Fruit fly (Drosophila melanogaster) whole organism, embryonic: ENCODE data around the gene slow.

Experiments
- CG10321 ChIP-seq: fragments of 200-800 bp; sonication (Bioruptor generic); IDR thresholded peaks from 2 replicates; pipeline ENCODE4 v1.3.6; 2022; ENCODE audit warnings: missing biosample characterization, missing genetic modification characterization
- CG11456 ChIP-seq: fragments of 200-800 bp; sonication (Bioruptor generic); IDR thresholded peaks from 3 replicates; pipeline ENCODE4 v1.3.6; 2022; ENCODE audit warnings: missing biosample characterization, missing genetic modification characterization
- CG11723 ChIP-seq: fragments of 200-800 bp; sonication (Bioruptor generic); optimal IDR thresholded peaks from 2 replicates; lab custom pipeline; 2017; ENCODE audit warnings: missing biosample characterization, mild to moderate bottlenecking, missing genetic modification characterization
- CG12104 ChIP-seq: fragments of 200-800 bp; sonication (Bioruptor generic); optimal IDR thresholded peaks from 3 replicates; lab custom pipeline; 2016; ENCODE audit warnings: missing biosample characterization, missing genetic modification characterization
- CG13894 ChIP-seq: fragments of 200-800 bp; sonication (Bioruptor generic); optimal IDR thresholded peaks from 3 replicates; lab custom pipeline; 2018; ENCODE audit warnings: missing biosample characterization, mild to moderate bottlenecking, missing genetic modification characterization, moderate library complexity
- CG14667 ChIP-seq: fragments of 200-800 bp; sonication (Bioruptor generic); IDR thresholded peaks from 2 replicates; pipeline ENCODE4 v1.3.6; 2022; ENCODE audit warnings: missing biosample characterization, missing genetic modification characterization
- CG17328 ChIP-seq: fragments of 200-800 bp; sonication (Bioruptor generic); IDR thresholded peaks from 2 replicates; pipeline ENCODE4 v1.3.6; 2022; ENCODE audit warnings: missing biosample characterization, missing genetic modification characterization
- CG18599 ChIP-seq: fragments of 200-800 bp; sonication (Bioruptor generic); optimal IDR thresholded peaks from 3 replicates; lab custom pipeline; 2017; ENCODE audit warnings: missing biosample characterization, missing genetic modification characterization, mild to moderate bottlenecking, moderate library complexity, missing genetic modification reagents
- CG18764 ChIP-seq: fragments of 200-800 bp; sonication (Bioruptor generic); optimal IDR thresholded peaks from 3 replicates; lab custom pipeline; 2016; ENCODE audit warnings: missing biosample characterization, missing genetic modification characterization
- CG2116 ChIP-seq: fragments of 200-800 bp; sonication (Bioruptor generic); optimal IDR thresholded peaks from 3 replicates; lab custom pipeline; 2018; ENCODE audit warnings: missing biosample characterization, mild to moderate bottlenecking, missing genetic modification characterization
- CG32532 ChIP-seq: fragments of 200-800 bp; sonication (Bioruptor generic); IDR thresholded peaks from 2 replicates; pipeline ENCODE4 v1.3.6; 2022; ENCODE audit warnings: missing biosample characterization, missing genetic modification characterization
- CG34224 ChIP-seq: fragments of 200-800 bp; sonication (Bioruptor generic); IDR thresholded peaks from 3 replicates; pipeline ENCODE4 v1.3.6; 2022; ENCODE audit warnings: missing biosample characterization, missing genetic modification characterization; ENCODE audit not compliant: partially characterized antibody
- CG3726 ChIP-seq: fragments of 200-800 bp; sonication (Bioruptor generic); IDR thresholded peaks from 3 replicates; pipeline ENCODE4, ENCODE4 v1.3.6; 2022; ENCODE audit warnings: missing biosample characterization, missing genetic modification characterization
- CG4328 ChIP-seq: fragments of 200-800 bp; sonication (Bioruptor generic); optimal IDR thresholded peaks from 3 replicates; lab custom pipeline; 2017; ENCODE audit warnings: missing biosample characterization, missing genetic modification reagents, missing genetic modification characterization
- CG43689 ChIP-seq: fragments of 200-800 bp; sonication (Bioruptor generic); IDR thresholded peaks from 2 replicates; pipeline ENCODE4 v1.3.6; 2022; ENCODE audit warnings: missing biosample characterization, missing genetic modification characterization
- CG4424 ChIP-seq: fragments of 200-800 bp; sonication (Bioruptor generic); optimal IDR thresholded peaks from 3 replicates; lab custom pipeline; 2016; ENCODE audit warnings: missing biosample characterization, missing genetic modification characterization
- CG6175 ChIP-seq: fragments of 200-800 bp; sonication (Bioruptor generic); IDR thresholded peaks from 3 replicates; pipeline ENCODE4 v1.3.6; 2022; ENCODE audit warnings: missing biosample characterization, missing genetic modification characterization
- CG6272 ChIP-seq: fragments of 200-800 bp; sonication (Bioruptor generic); IDR thresholded peaks from 2 replicates; pipeline ENCODE4 v1.3.6; 2022; ENCODE audit warnings: missing biosample characterization, missing genetic modification characterization
- Deaf1 ChIP-seq: fragments of 200-800 bp; optimal IDR thresholded peaks from 3 replicates; lab custom pipeline; 2019; ENCODE audit warnings: missing biosample characterization, mild to moderate bottlenecking, missing genetic modification characterization, moderate library complexity
- Doc2 ChIP-seq: fragments of 200-800 bp; sonication (Bioruptor generic); IDR thresholded peaks from 2 replicates; pipeline ENCODE4 v1.3.6; 2022; ENCODE audit warnings: missing biosample characterization, missing genetic modification characterization
- HLHmδ ChIP-seq: fragments of 200-800 bp; sonication (Bioruptor generic); optimal IDR thresholded peaks from 2 replicates; lab custom pipeline; 2018; ENCODE audit warnings: missing biosample characterization, mild to moderate bottlenecking, missing genetic modification characterization, moderate library complexity
- Hr51 ChIP-seq, 2 experiments: fragments of 200-800 bp; sonication (Bioruptor generic); optimal IDR thresholded peaks; 2 replicates in 1 of 2; 3 replicates in 1 of 2; lab custom pipeline; 2016 to 2018; ENCODE audit warnings: missing biosample characterization in 2 of 2, missing genetic modification characterization in 2 of 2, mild to moderate bottlenecking in 1 of 2, moderate library complexity in 1 of 2
- Hsf ChIP-seq: fragments of 200-800 bp; sonication (Bioruptor generic); optimal IDR thresholded peaks from 3 replicates; lab custom pipeline; 2016; ENCODE audit warnings: missing biosample characterization, missing genetic modification characterization
- MTF-1 ChIP-seq: fragments of 200-800 bp; sonication (Bioruptor generic); optimal IDR thresholded peaks from 2 replicates; lab custom pipeline; 2018; ENCODE audit warnings: missing biosample characterization, mild to moderate bottlenecking, missing genetic modification characterization, borderline replicate concordance
- Ravus ChIP-seq: fragments of 200-800 bp; sonication (Bioruptor generic); IDR thresholded peaks from 2 replicates; pipeline ENCODE4 v1.3.6; 2022; ENCODE audit warnings: missing biosample characterization, missing genetic modification characterization
- Sry-δ ChIP-seq: fragments of 200-800 bp; sonication (Bioruptor generic); optimal IDR thresholded peaks from 2 replicates; lab custom pipeline; 2016; ENCODE audit warnings: missing biosample characterization, missing genetic modification characterization
- Trl ChIP-seq, 3 experiments: fragments of >200 bp in 2 of 3; fragments of 200-800 bp in 1 of 3; sonication (Bioruptor generic) in 1 of 3; optimal IDR thresholded peaks; 2 replicates in 1 of 3; 3 replicates in 2 of 3; lab custom pipeline; 2016 to 2017; ENCODE audit warnings: missing biosample characterization in 1 of 3, missing genetic modification characterization in 1 of 3
- ac ChIP-seq: fragments of 200-800 bp; sonication (Bioruptor generic); optimal IDR thresholded peaks from 3 replicates; lab custom pipeline; 2017; ENCODE audit warnings: missing biosample characterization, mild to moderate bottlenecking, missing genetic modification characterization
- cas ChIP-seq: fragments of 200-800 bp; sonication (Bioruptor generic); IDR thresholded peaks from 2 replicates; pipeline ENCODE4 v1.3.6; 2022; ENCODE audit warnings: missing biosample characterization, missing genetic modification characterization
- cato ChIP-seq: fragments of 200-800 bp; sonication (Bioruptor generic); optimal IDR thresholded peaks from 2 replicates; lab custom pipeline; 2016; ENCODE audit warnings: missing biosample characterization, missing genetic modification characterization, borderline replicate concordance
- cg ChIP-seq: fragments of 200-800 bp; sonication (Bioruptor generic); optimal IDR thresholded peaks from 3 replicates; lab custom pipeline; 2019; ENCODE audit warnings: missing biosample characterization, mild to moderate bottlenecking, missing genetic modification characterization, moderate library complexity
- chinmo ChIP-seq: fragments of 200-800 bp; sonication (Bioruptor generic); IDR thresholded peaks from 4 replicates; pipeline ENCODE4 v1.3.6; 2022; ENCODE audit warnings: missing biosample characterization, missing genetic modification characterization; ENCODE audit not compliant: partially characterized antibody
- crol ChIP-seq: fragments of 200-800 bp; sonication (Bioruptor generic); IDR thresholded peaks from 2 replicates; pipeline ENCODE4 v1.3.6; 2022; ENCODE audit warnings: missing biosample characterization, missing genetic modification characterization
- dimm ChIP-seq: fragments of 200-800 bp; sonication (Bioruptor generic); IDR thresholded peaks from 2 replicates; pipeline ENCODE4 v1.3.6; 2022; ENCODE audit warnings: missing biosample characterization, missing genetic modification characterization
- ems ChIP-seq: fragments of 200-800 bp; sonication (Bioruptor generic); optimal IDR thresholded peaks from 3 replicates; lab custom pipeline; 2016; ENCODE audit warnings: missing biosample characterization, missing genetic modification characterization
- esg ChIP-seq: fragments of 200-800 bp; sonication (Bioruptor generic); conservative IDR thresholded peaks from 2 replicates; pipeline ENCODE4 v1.3.6; 2022; ENCODE audit warnings: missing biosample characterization, missing genetic modification characterization
- ewg ChIP-seq: fragments of 200-800 bp; sonication (Bioruptor generic); optimal IDR thresholded peaks from 3 replicates; lab custom pipeline; 2017; ENCODE audit warnings: mild to moderate bottlenecking, missing biosample characterization, missing genetic modification reagents, missing genetic modification characterization
- gcm ChIP-seq: fragments of 200-800 bp; sonication (Bioruptor generic); optimal IDR thresholded peaks from 2 replicates; lab custom pipeline; 2019; ENCODE audit warnings: missing biosample characterization, mild to moderate bottlenecking, missing genetic modification characterization, moderate library complexity
- jing ChIP-seq: fragments of 200-800 bp; sonication (Bioruptor generic); optimal IDR thresholded peaks from 2 replicates; lab custom pipeline; 2018; ENCODE audit warnings: missing biosample characterization, mild to moderate bottlenecking, missing genetic modification characterization
- ken ChIP-seq: fragments of 200-800 bp; sonication (Bioruptor generic); IDR thresholded peaks from 3 replicates; pipeline ENCODE4 v1.3.6; 2022; ENCODE audit warnings: missing biosample characterization, missing genetic modification characterization
- kni ChIP-seq: fragments of 200-800 bp; sonication (Bioruptor generic); optimal IDR thresholded peaks from 3 replicates; lab custom pipeline; 2017; ENCODE audit warnings: mild to moderate bottlenecking, missing biosample characterization, missing genetic modification reagents, missing genetic modification characterization
- mld ChIP-seq: fragments of 200-800 bp; sonication (Bioruptor generic); IDR thresholded peaks from 3 replicates; pipeline ENCODE4 v1.3.6; 2022; ENCODE audit warnings: missing biosample characterization, missing genetic modification characterization; ENCODE audit not compliant: partially characterized antibody
- pros ChIP-seq: fragments of 200-800 bp; sonication (Bioruptor generic); optimal IDR thresholded peaks from 3 replicates; lab custom pipeline; 2019; ENCODE audit warnings: missing biosample characterization, mild to moderate bottlenecking, missing genetic modification characterization, moderate library complexity
- sc ChIP-seq, 3 experiments: fragments of >200 bp in 2 of 3; fragments of 200-800 bp in 1 of 3; sonication (Bioruptor generic) in 1 of 3; optimal IDR thresholded peaks; 2 replicates in 2 of 3; 3 replicates in 1 of 3; lab custom pipeline; 2017; ENCODE audit warnings: mild to moderate bottlenecking in 1 of 3, missing biosample characterization in 1 of 3, missing genetic modification characterization in 1 of 3, missing genetic modification reagents in 1 of 3
- scrt ChIP-seq: fragments of 200-800 bp; sonication (Bioruptor generic); optimal IDR thresholded peaks from 2 replicates; lab custom pipeline; 2018; ENCODE audit warnings: missing biosample characterization, mild to moderate bottlenecking, missing genetic modification characterization, moderate library complexity
- zf30C ChIP-seq: fragments of 200-800 bp; sonication (Bioruptor generic); optimal IDR thresholded peaks from 3 replicates; lab custom pipeline; 2018; ENCODE audit warnings: missing biosample characterization, mild to moderate bottlenecking, missing genetic modification characterization
- zfh2 ChIP-seq: fragments of 200-800 bp; sonication (Bioruptor generic); optimal IDR thresholded peaks from 2 replicates; lab custom pipeline; 2016; ENCODE audit warnings: missing biosample characterization, missing genetic modification characterization

slow gene

dm6 chr3L:4431111-4431730, 47.0 kb downstream of the slow start:
- peak; percentile 50; the same call in 1 of the 2 replicates for TF ChIP-seq CG10321
- TF ChIP-seq pros (GFP tag; lab: Kevin White, UChicago): no peak
- no peak for TF ChIP-seq CG2116
- TF ChIP-seq CG17328 (GFP tag; lab: Robert Waterston, UW): no peak
- no peak for TF ChIP-seq CG18599 (GFP tag; lab: Kevin White, UChicago)
- no peak for TF ChIP-seq esg (GFP tag; lab: Robert Waterston, UW)
- TF ChIP-seq scrt (GFP tag; lab: Kevin White, UChicago): peak; percentile 35
- no peak for TF ChIP-seq CG11723 (GFP tag; lab: Kevin White, UChicago)
- TF ChIP-seq CG12104: no peak
- TF ChIP-seq CG6272 (GFP tag; lab: Robert Waterston, UW): no peak
- no peak for TF ChIP-seq Sry-δ (GFP tag; lab: Kevin White, UChicago)
- peak; percentile 83 for TF ChIP-seq CG13894
- TF ChIP-seq CG3726 (GFP tag; lab: Robert Waterston, UW): 0 out of 3 replicates have a peak, but pooled peaks have one; percentile 29
- TF ChIP-seq CG18764: no peak
- TF ChIP-seq Hr51 (GFP tag; optimal IDR thresholded peaks at IDR 0.05; lab: Kevin White, UChicago): no peak
- TF ChIP-seq zfh2 (GFP tag; lab: Kevin White, UChicago): no peak
- TF ChIP-seq CG14667: no peak
- TF ChIP-seq crol (GFP tag; lab: Robert Waterston, UW): no peak
- TF ChIP-seq sc (optimal IDR thresholded peaks at IDR 0.05; lab: Kevin White, UChicago): no peak
- TF ChIP-seq sc (GFP tag; optimal IDR thresholded peaks at IDR 0.05; lab: Kevin White, UChicago): no peak
- no peak for TF ChIP-seq CG6175 (GFP tag; lab: Robert Waterston, UW)
- TF ChIP-seq dimm: no peak
- no peak for TF ChIP-seq cato (GFP tag; lab: Kevin White, UChicago)
- TF ChIP-seq mld: no peak
- TF ChIP-seq Hsf (GFP tag; lab: Kevin White, UChicago): no peak
- no peak for TF ChIP-seq zf30C (GFP tag; lab: Kevin White, UChicago)
- TF ChIP-seq CG4424 (GFP tag; lab: Kevin White, UChicago): no peak
- no peak for TF ChIP-seq CG34224 (GFP tag; lab: Robert Waterston, UW)
- TF ChIP-seq Doc2 (GFP tag; lab: Robert Waterston, UW): no peak
- TF ChIP-seq MTF-1 (GFP tag; lab: Kevin White, UChicago): no peak
- TF ChIP-seq Trl (optimal IDR thresholded peaks at IDR 0.05; lab: Kevin White, UChicago): peak in 1 of 2 experiments; percentile 18
- no peak for TF ChIP-seq Trl (GFP tag; optimal IDR thresholded peaks at IDR 0.05; lab: Kevin White, UChicago)
- no peak for TF ChIP-seq Ravus
- TF ChIP-seq cg (GFP tag; lab: Kevin White, UChicago): peak; percentile 58
- TF ChIP-seq CG11456 (GFP tag; lab: Robert Waterston, UW): 0 out of 3 replicates have a peak, but pooled peaks have one; percentile 37
- no peak for TF ChIP-seq ken
- TF ChIP-seq jing (GFP tag; lab: Kevin White, UChicago): no peak
- no peak for TF ChIP-seq CG43689 (GFP tag; lab: Robert Waterston, UW)
- no peak for TF ChIP-seq gcm
- TF ChIP-seq CG32532 (GFP tag; lab: Robert Waterston, UW): 0 out of 2 replicates have a peak, but pooled peaks have one; percentile 7
- TF ChIP-seq ems (GFP tag; lab: Kevin White, UChicago): no peak
- TF ChIP-seq chinmo (GFP tag; lab: Robert Waterston, UW): 0 out of 4 replicates have a peak, but pooled peaks have one; percentile 12
- peak; percentile 50 for TF ChIP-seq kni
- no peak for TF ChIP-seq ac (GFP tag; lab: Kevin White, UChicago)
- peak; percentile 34 for TF ChIP-seq ewg (GFP tag; lab: Kevin White, UChicago)
- TF ChIP-seq HLHmδ (GFP tag; lab: Kevin White, UChicago): peak; percentile 28
- no peak for TF ChIP-seq CG4328 (GFP tag; lab: Kevin White, UChicago)
- peak; percentile 55 for TF ChIP-seq Deaf1 (tag; lab: Kevin White, UChicago)
- TF ChIP-seq cas (GFP tag; lab: Robert Waterston, UW): 0 out of 2 replicates have a peak, but pooled peaks have one; percentile 38
